Worm (Caenorhabditis elegans): Measurements from ENCODE around the gene calu-1.

calu-1 gene

DNA sequence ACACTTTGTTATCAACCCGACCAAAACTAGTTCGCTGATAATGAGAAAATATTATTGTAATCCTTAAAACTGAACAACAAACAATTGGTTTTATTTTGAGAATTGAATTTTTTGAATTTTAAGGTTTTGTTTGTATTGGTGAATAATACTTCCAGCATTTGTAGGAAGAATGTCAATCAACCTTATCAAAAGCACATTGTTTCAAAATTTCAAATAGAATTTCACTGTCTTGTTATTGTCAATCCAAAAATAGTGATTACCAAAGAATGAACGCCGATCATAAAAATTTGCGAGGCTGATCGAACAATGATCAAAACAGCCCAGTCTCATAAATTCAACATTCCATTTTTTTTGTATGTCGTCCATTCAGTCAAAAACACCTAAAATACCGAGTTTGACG, 3.8 kb upstream of the calu-1 start:
- TF ChIP-seq cog-1 (tag; optimal IDR thresholded peaks at IDR 0.05) = no peak
- no peak for TF ChIP-seq ztf-29 (GFP tag; IDR thresholded peaks at IDR 0.05)
- TF ChIP-seq med-1 (GFP tag; optimal IDR thresholded peaks at IDR 0.05; ENCODE audit: insufficient read depth) = no peak
- TF ChIP-seq ref-1 (GFP tag; conservative IDR thresholded peaks at IDR 0.05) = no peak
- TF ChIP-seq ztf-23 (GFP tag; IDR thresholded peaks at IDR 0.05) = no peak
- no peak for TF ChIP-seq flt-1 (GFP tag; IDR thresholded peaks at IDR 0.05)
- no peak for TF ChIP-seq klf-2 (GFP tag; conservative IDR thresholded peaks at IDR 0.05)
- TF ChIP-seq tab-1 (GFP tag; IDR thresholded peaks at IDR 0.05) = no peak
- TF ChIP-seq T22C8.4 (GFP tag; IDR thresholded peaks at IDR 0.05) = no peak

DNA sequence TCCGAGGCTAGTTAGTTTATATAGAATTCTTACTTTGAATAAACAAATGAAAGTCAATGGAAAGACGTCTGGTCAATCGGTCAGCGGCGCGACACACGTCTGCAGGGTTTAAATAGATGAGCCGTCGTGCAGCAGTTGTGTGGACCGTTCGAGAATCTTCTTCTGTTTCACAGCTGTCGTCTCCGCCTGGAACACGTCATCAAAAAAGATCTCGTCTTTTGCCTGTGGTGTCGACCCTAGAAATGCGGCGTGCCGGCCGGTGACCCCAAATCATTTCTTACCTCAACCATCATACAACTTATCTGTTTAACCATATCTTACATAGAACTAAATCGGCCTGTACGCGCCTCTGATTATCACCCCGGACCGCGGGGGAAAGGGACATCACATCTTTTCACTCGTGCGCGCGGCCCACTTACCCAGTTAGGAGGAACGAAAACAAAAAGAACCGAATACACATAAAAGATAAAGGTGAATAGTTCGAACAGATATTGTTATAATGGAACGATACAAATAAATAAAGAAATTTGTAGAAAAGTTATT, 1.4 kb upstream of the calu-1 start:
- TF ChIP-seq flt-1 (GFP tag; IDR thresholded peaks at IDR 0.05) (no peak), cog-1 (tag; optimal IDR thresholded peaks at IDR 0.05) (no peak), T22C8.4 (GFP tag; IDR thresholded peaks at IDR 0.05) (no peak), med-1 (GFP tag; optimal IDR thresholded peaks at IDR 0.05; ENCODE audit: insufficient read depth) (no peak), ref-1 (GFP tag; conservative IDR thresholded peaks at IDR 0.05) (no peak), ztf-29 (GFP tag; IDR thresholded peaks at IDR 0.05) (no peak), klf-2 (GFP tag; conservative IDR thresholded peaks at IDR 0.05) (no peak), tab-1 (GFP tag; IDR thresholded peaks at IDR 0.05) (no peak), ztf-23 (GFP tag; IDR thresholded peaks at IDR 0.05) (no peak)

- TF ChIP-seq tab-1 (GFP tag; IDR thresholded peaks at IDR 0.05) (0 out of 2 replicates have a peak, but pooled peaks have one; percentile 8), flt-1 (GFP tag; IDR thresholded peaks at IDR 0.05) (peak; percentile 40; the same call in 1 of the 2 replicates), T22C8.4 (GFP tag; IDR thresholded peaks at IDR 0.05) (no peak), cog-1 (tag; optimal IDR thresholded peaks at IDR 0.05) (peak; percentile 43)
These were observed 714 bp upstream of the calu-1 start for ce11 chrX:4971427-4971826.

ce11 chrX:4969228-4969627, 1.5 kb downstream of the calu-1 start, which contains the start of gene M03F4.6:
TSS of gene M03F4.6 (minus strand) at chrX:4969328.
- TF ChIP-seq T22C8.4 (GFP tag; IDR thresholded peaks at IDR 0.05) = no peak
- no peak for TF ChIP-seq med-1 (GFP tag; optimal IDR thresholded peaks at IDR 0.05; ENCODE audit: insufficient read depth)
- TF ChIP-seq ref-1 (GFP tag; conservative IDR thresholded peaks at IDR 0.05) = no peak
- TF ChIP-seq tab-1 (GFP tag; IDR thresholded peaks at IDR 0.05) = no peak
- TF ChIP-seq ztf-23 (GFP tag; IDR thresholded peaks at IDR 0.05) = no peak
- TF ChIP-seq cog-1 (tag; optimal IDR thresholded peaks at IDR 0.05) = no peak
- no peak for TF ChIP-seq ztf-29 (GFP tag; IDR thresholded peaks at IDR 0.05)
- TF ChIP-seq flt-1 (GFP tag; IDR thresholded peaks at IDR 0.05) = no peak
- TF ChIP-seq klf-2 (GFP tag; conservative IDR thresholded peaks at IDR 0.05) = no peak

DNA sequence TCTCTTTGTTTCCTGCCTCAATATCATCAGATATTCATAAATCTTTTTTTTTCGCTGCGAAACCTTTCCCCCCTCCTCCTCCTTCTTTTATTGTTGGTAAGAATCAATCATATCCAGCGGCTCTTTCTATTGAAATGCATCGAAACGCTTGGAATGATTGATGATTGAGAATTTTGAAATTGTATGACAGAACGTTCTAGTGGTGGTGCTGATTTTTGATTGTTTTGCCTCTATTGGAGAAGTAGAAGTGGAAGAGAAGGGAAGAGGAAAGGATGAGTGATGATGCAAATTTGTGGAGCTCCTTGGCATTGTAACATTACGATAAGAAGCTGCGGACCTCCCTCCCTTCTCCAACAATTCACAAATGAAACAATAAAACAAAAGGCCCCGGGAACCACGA, 5.1 kb downstream of the calu-1 start:
- TF ChIP-seq cog-1 (tag; optimal IDR thresholded peaks at IDR 0.05) (no peak), ref-1 (GFP tag; conservative IDR thresholded peaks at IDR 0.05) (no peak), flt-1 (GFP tag; IDR thresholded peaks at IDR 0.05) (no peak), med-1 (GFP tag; optimal IDR thresholded peaks at IDR 0.05; ENCODE audit: insufficient read depth) (no peak), ztf-23 (GFP tag; IDR thresholded peaks at IDR 0.05) (no peak), tab-1 (GFP tag; IDR thresholded peaks at IDR 0.05) (no peak), ztf-29 (GFP tag; IDR thresholded peaks at IDR 0.05) (no peak), T22C8.4 (GFP tag; IDR thresholded peaks at IDR 0.05) (no peak), klf-2 (GFP tag; conservative IDR thresholded peaks at IDR 0.05) (no peak)

DNA sequence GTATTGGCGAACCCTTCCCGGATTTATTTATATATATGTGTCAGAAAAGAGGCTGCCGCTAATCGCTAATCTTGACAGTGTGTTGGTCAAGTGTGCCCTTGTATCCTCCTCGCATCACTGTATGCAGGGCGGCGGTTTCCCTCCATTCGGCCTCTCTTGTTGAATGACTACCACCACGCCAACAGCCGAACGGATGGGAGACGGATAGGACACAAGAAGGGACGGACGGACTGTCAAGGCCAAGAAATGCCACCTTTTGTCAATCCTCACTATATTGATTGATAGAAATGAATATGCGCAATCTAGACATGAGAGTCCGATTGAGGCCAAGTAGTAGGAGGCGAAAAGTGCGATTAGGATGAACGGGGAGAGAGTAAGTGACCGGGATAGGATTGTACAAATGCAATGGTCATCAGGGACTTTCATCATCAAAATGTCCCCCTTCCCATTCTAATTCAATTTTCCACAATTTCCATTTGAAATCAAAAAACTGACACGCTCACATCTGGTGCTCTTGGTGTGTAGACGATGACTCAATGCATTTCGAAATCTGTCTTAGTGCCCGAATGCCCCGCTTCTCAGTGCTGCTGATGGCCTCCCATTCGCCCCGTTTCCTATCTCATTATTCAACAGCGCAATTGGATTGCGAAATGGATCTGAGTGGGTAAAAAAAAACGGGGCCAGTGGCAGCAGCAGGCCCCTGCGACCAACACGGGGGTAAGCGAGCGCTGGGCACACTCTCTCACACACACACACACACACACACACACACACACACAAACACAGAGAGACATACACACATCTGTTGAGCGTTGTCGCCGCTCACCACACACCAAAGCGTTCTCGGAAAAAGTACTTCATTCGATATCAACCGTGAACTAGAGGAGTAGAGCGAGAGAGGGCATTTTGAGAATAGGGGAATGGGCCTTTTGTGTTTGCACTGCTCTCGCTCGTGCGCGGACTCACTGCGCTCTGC, 8.7 kb downstream of the calu-1 start:
- TF ChIP-seq cog-1 (tag; optimal IDR thresholded peaks at IDR 0.05) (peak; percentile 59), ztf-23 (GFP tag; IDR thresholded peaks at IDR 0.05) (no peak), flt-1 (GFP tag; IDR thresholded peaks at IDR 0.05) (peak; percentile 45), tab-1 (GFP tag; IDR thresholded peaks at IDR 0.05) (no peak), T22C8.4 (GFP tag; IDR thresholded peaks at IDR 0.05) (peak; percentile 56; the same call in 1 of the 2 replicates), med-1 (GFP tag; optimal IDR thresholded peaks at IDR 0.05; ENCODE audit: insufficient read depth) (no peak)

- TF ChIP-seq ztf-29 (GFP tag; IDR thresholded peaks at IDR 0.05) (no peak), ref-1 (GFP tag; conservative IDR thresholded peaks at IDR 0.05) (peak; percentile 57), klf-2 (GFP tag; conservative IDR thresholded peaks at IDR 0.05) (no peak), med-1 (GFP tag; optimal IDR thresholded peaks at IDR 0.05; ENCODE audit: insufficient read depth) (no peak), T22C8.4 (GFP tag; IDR thresholded peaks at IDR 0.05) (0 out of 2 replicates have a peak, but pooled peaks have one; percentile 31), cog-1 (tag; optimal IDR thresholded peaks at IDR 0.05) (no peak), tab-1 (GFP tag; IDR thresholded peaks at IDR 0.05) (no peak), ztf-23 (GFP tag; IDR thresholded peaks at IDR 0.05) (peak; percentile 41; the same call in 1 of the 2 replicates), flt-1 (GFP tag; IDR thresholded peaks at IDR 0.05) (peak; percentile 80)
These were observed 9.6 kb downstream of the calu-1 start for ce11 chrX:4960910-4961680.

ce11 chrX:4960422-4960821, 10.3 kb downstream of the calu-1 start, which contains the start of gene act-4:
TSS of gene act-4 (plus strand) at chrX:4960621.
- TF ChIP-seq med-1 (GFP tag; optimal IDR thresholded peaks at IDR 0.05; ENCODE audit: insufficient read depth) (no peak), klf-2 (GFP tag; conservative IDR thresholded peaks at IDR 0.05) (no peak), tab-1 (GFP tag; IDR thresholded peaks at IDR 0.05) (0 out of 2 replicates have a peak, but pooled peaks have one; percentile 22), flt-1 (GFP tag; IDR thresholded peaks at IDR 0.05) (peak; percentile 62; the same call in 1 of the 2 replicates), ztf-23 (GFP tag; IDR thresholded peaks at IDR 0.05) (no peak), ref-1 (GFP tag; conservative IDR thresholded peaks at IDR 0.05) (no peak), cog-1 (tag; optimal IDR thresholded peaks at IDR 0.05) (no peak), T22C8.4 (GFP tag; IDR thresholded peaks at IDR 0.05) (no peak), ztf-29 (GFP tag; IDR thresholded peaks at IDR 0.05) (no peak)

All from whole organism, midembryonic.